Fruit fly (Drosophila melanogaster) whole organism, embryonic: ENCODE measurements around the gene Scgalpha.

Experiments
- Bgb ChIP-seq: fragments of 200-800 bp; sonication (Bioruptor generic); IDR thresholded peaks from 2 replicates; pipeline ENCODE4 v1.3.6; 2022; ENCODE audit warnings: missing biosample characterization, missing genetic modification characterization; ENCODE audit not compliant: partially characterized antibody
- CG11695 ChIP-seq: fragments of 200-800 bp; sonication (Bioruptor generic); IDR thresholded peaks from 3 replicates; pipeline ENCODE4 v1.3.6; 2022; ENCODE audit warnings: missing biosample characterization, missing genetic modification characterization
- CG12659 ChIP-seq: fragments of 200-800 bp; sonication (Bioruptor generic); optimal IDR thresholded peaks from 3 replicates; lab custom pipeline; 2017; ENCODE audit warnings: mild to moderate bottlenecking, missing biosample characterization, missing genetic modification reagents, missing genetic modification characterization
- CG13287 ChIP-seq: fragments of 200-800 bp; sonication (Bioruptor generic); IDR thresholded peaks from 2 replicates; pipeline ENCODE4 v1.3.6; 2022; ENCODE audit warnings: missing biosample characterization, missing genetic modification characterization; ENCODE audit not compliant: partially characterized antibody
- CG13894 ChIP-seq: fragments of 200-800 bp; sonication (Bioruptor generic); optimal IDR thresholded peaks from 3 replicates; lab custom pipeline; 2018; ENCODE audit warnings: missing biosample characterization, mild to moderate bottlenecking, missing genetic modification characterization, moderate library complexity
- CG15011 ChIP-seq: fragments of 200-800 bp; sonication (Bioruptor generic); optimal IDR thresholded peaks from 3 replicates; lab custom pipeline; 2018; ENCODE audit warnings: missing biosample characterization, mild to moderate bottlenecking, missing genetic modification characterization
- CG15514 ChIP-seq: fragments of 200-800 bp; sonication (Bioruptor generic); optimal IDR thresholded peaks from 3 replicates; lab custom pipeline; 2017; ENCODE audit warnings: missing biosample characterization, missing genetic modification characterization, mild to moderate bottlenecking, moderate library complexity, missing genetic modification reagents
- CG17328 ChIP-seq: fragments of 200-800 bp; sonication (Bioruptor generic); IDR thresholded peaks from 2 replicates; pipeline ENCODE4 v1.3.6; 2022; ENCODE audit warnings: missing biosample characterization, missing genetic modification characterization
- CG17612 ChIP-seq: fragments of 200-800 bp; sonication (Bioruptor generic); IDR thresholded peaks from 2 replicates; pipeline ENCODE4 v1.3.6; 2022; ENCODE audit warnings: missing biosample characterization, missing genetic modification characterization
- CG34376 ChIP-seq: fragments of 200-800 bp; sonication (Bioruptor generic); optimal IDR thresholded peaks from 2 replicates; lab custom pipeline; 2018; ENCODE audit warnings: missing biosample characterization, mild to moderate bottlenecking, missing genetic modification characterization
- CG5953 ChIP-seq: fragments of 200-800 bp; sonication (Bioruptor generic); IDR thresholded peaks from 2 replicates; pipeline ENCODE4 v1.3.6; 2022; ENCODE audit warnings: missing biosample characterization, missing genetic modification characterization
- CG7963 ChIP-seq: fragments of 200-800 bp; sonication (Bioruptor generic); IDR thresholded peaks from 3 replicates; pipeline ENCODE4 v1.3.6; 2022; ENCODE audit warnings: missing biosample characterization, missing genetic modification characterization; ENCODE audit not compliant: partially characterized antibody
- CG9797 ChIP-seq: fragments of 200-800 bp; sonication (Bioruptor generic); optimal IDR thresholded peaks from 3 replicates; lab custom pipeline; 2018; ENCODE audit warnings: missing biosample characterization, mild to moderate bottlenecking, missing genetic modification characterization
- CG9932 ChIP-seq: fragments of 200-800 bp; sonication (Bioruptor generic); IDR thresholded peaks from 2 replicates; pipeline ENCODE4 v1.3.6; 2022; ENCODE audit warnings: missing biosample characterization, missing genetic modification characterization
- Deaf1 ChIP-seq: fragments of 200-800 bp; optimal IDR thresholded peaks from 3 replicates; lab custom pipeline; 2019; ENCODE audit warnings: missing biosample characterization, mild to moderate bottlenecking, missing genetic modification characterization, moderate library complexity
- Fer2 ChIP-seq: fragments of 200-800 bp; sonication (Bioruptor generic); optimal IDR thresholded peaks from 2 replicates; lab custom pipeline; 2018; ENCODE audit warnings: missing biosample characterization, mild to moderate bottlenecking, missing genetic modification characterization, moderate library complexity
- Fer3 ChIP-seq: fragments of 200-800 bp; sonication (Bioruptor generic); optimal IDR thresholded peaks from 2 replicates; lab custom pipeline; 2018; ENCODE audit warnings: missing biosample characterization, mild to moderate bottlenecking, missing genetic modification characterization, moderate library complexity
- HmgZ ChIP-seq: fragments of 200-800 bp; sonication (Bioruptor generic); optimal IDR thresholded peaks from 2 replicates; lab custom pipeline; 2018; ENCODE audit warnings: missing biosample characterization, mild to moderate bottlenecking, missing genetic modification characterization
- MBD-R2 ChIP-seq: fragments of 200-800 bp; sonication (Bioruptor generic); IDR thresholded peaks from 2 replicates; pipeline ENCODE4 v1.3.6; 2022; ENCODE audit warnings: missing biosample characterization, missing genetic modification characterization
- Med ChIP-seq: fragments of 200-800 bp; sonication (Bioruptor generic); peaks from one replicate; lab custom pipeline; 2016; ENCODE audit warnings: missing biosample characterization, missing genetic modification characterization, mild to moderate bottlenecking, inconsistent platforms, moderate library complexity
- Meics ChIP-seq: fragments of 200-800 bp; sonication (Bioruptor generic); optimal IDR thresholded peaks from 2 replicates; lab custom pipeline; 2017; ENCODE audit warnings: missing biosample characterization, mild to moderate bottlenecking, missing genetic modification characterization
- NFAT ChIP-seq: fragments of 200-800 bp; sonication (Bioruptor generic); IDR thresholded peaks from 2 replicates; pipeline ENCODE4 v1.3.6; 2022; ENCODE audit warnings: missing biosample characterization, missing genetic modification characterization
- Neu2 ChIP-seq: fragments of 200-800 bp; sonication (Bioruptor generic); optimal IDR thresholded peaks from 3 replicates; lab custom pipeline; 2016; ENCODE audit warnings: missing biosample characterization, missing genetic modification characterization, borderline replicate concordance
- Nf-YC ChIP-seq: fragments of 200-800 bp; optimal IDR thresholded peaks from 3 replicates; lab custom pipeline; 2019; ENCODE audit warnings: missing biosample characterization, mild to moderate bottlenecking, missing genetic modification characterization, moderate library complexity
- Pdp1 ChIP-seq, 2 experiments: fragments of 200-800 bp; sonication (Bioruptor generic); optimal IDR thresholded peaks; 3 replicates each; lab custom pipeline; 2016; ENCODE audit warnings: missing biosample characterization in 2 of 2, missing genetic modification characterization in 2 of 2, mild to moderate bottlenecking in 1 of 2, moderate library complexity in 1 of 2
- Sin3A ChIP-seq: fragments of >200 bp; optimal IDR thresholded peaks from 2 replicates; lab custom pipeline; 2018
- Trl ChIP-seq, 3 experiments: fragments of >200 bp in 2 of 3; fragments of 200-800 bp in 1 of 3; sonication (Bioruptor generic) in 1 of 3; optimal IDR thresholded peaks; 2 replicates in 1 of 3; 3 replicates in 2 of 3; lab custom pipeline; 2016 to 2017; ENCODE audit warnings: missing biosample characterization in 1 of 3, missing genetic modification characterization in 1 of 3
- chinmo ChIP-seq: fragments of 200-800 bp; sonication (Bioruptor generic); IDR thresholded peaks from 4 replicates; pipeline ENCODE4 v1.3.6; 2022; ENCODE audit warnings: missing biosample characterization, missing genetic modification characterization; ENCODE audit not compliant: partially characterized antibody
- crp ChIP-seq, 2 experiments: fragments of 200-800 bp; sonication (Bioruptor generic); optimal IDR thresholded peaks; 2 replicates in 1 of 2; 3 replicates in 1 of 2; lab custom pipeline; 2017; ENCODE audit warnings: missing biosample characterization in 2 of 2, missing genetic modification characterization in 2 of 2, mild to moderate bottlenecking in 1 of 2, moderate library complexity in 1 of 2
- gem ChIP-seq: fragments of 200-800 bp; sonication (Bioruptor generic); optimal IDR thresholded peaks from 2 replicates; lab custom pipeline; 2019; ENCODE audit warnings: missing biosample characterization, mild to moderate bottlenecking, missing genetic modification characterization, moderate library complexity
- grau ChIP-seq: fragments of 200-800 bp; optimal IDR thresholded peaks from 3 replicates; lab custom pipeline; 2019; ENCODE audit warnings: missing biosample characterization, mild to moderate bottlenecking, missing genetic modification characterization, moderate library complexity
- hb ChIP-seq: fragments of 200-800 bp; sonication (Bioruptor generic); IDR thresholded peaks from 3 replicates; pipeline ENCODE4 v1.3.6; 2022; ENCODE audit warnings: missing biosample characterization, missing genetic modification characterization; ENCODE audit not compliant: partially characterized antibody
- insv ChIP-seq, 2 experiments: fragments of 200-800 bp; sonication (Bioruptor generic); optimal IDR thresholded peaks; 3 replicates each; lab custom pipeline; 2016 to 2018; ENCODE audit warnings: missing biosample characterization in 2 of 2, missing genetic modification characterization in 2 of 2
- jing ChIP-seq: fragments of 200-800 bp; sonication (Bioruptor generic); optimal IDR thresholded peaks from 2 replicates; lab custom pipeline; 2018; ENCODE audit warnings: missing biosample characterization, mild to moderate bottlenecking, missing genetic modification characterization
- lab ChIP-seq: fragments of 200-800 bp; sonication (Bioruptor generic); optimal IDR thresholded peaks from 3 replicates; lab custom pipeline; 2017; ENCODE audit warnings: missing biosample characterization, missing genetic modification characterization, mild to moderate bottlenecking, moderate library complexity, missing genetic modification reagents
- scrt ChIP-seq: fragments of 200-800 bp; sonication (Bioruptor generic); optimal IDR thresholded peaks from 2 replicates; lab custom pipeline; 2018; ENCODE audit warnings: missing biosample characterization, mild to moderate bottlenecking, missing genetic modification characterization, moderate library complexity
- sr ChIP-seq: fragments of 200-800 bp; sonication (Bioruptor generic); IDR thresholded peaks from 3 replicates; pipeline ENCODE4 v1.3.6; 2022; ENCODE audit warnings: missing biosample characterization, missing genetic modification characterization
- sug ChIP-seq: fragments of 200-800 bp; optimal IDR thresholded peaks from 2 replicates; lab custom pipeline; 2019; ENCODE audit warnings: missing biosample characterization, mild to moderate bottlenecking, missing genetic modification characterization, moderate library complexity
- tup ChIP-seq: fragments of 200-800 bp; sonication (Bioruptor generic); optimal IDR thresholded peaks from 2 replicates; lab custom pipeline; 2016; ENCODE audit warnings: missing biosample characterization, mild to moderate bottlenecking, missing genetic modification characterization, moderate library complexity
- vvl ChIP-seq: fragments of 200-800 bp; sonication (Bioruptor generic); IDR thresholded peaks from 2 replicates; pipeline ENCODE4 v1.3.6; 2022; ENCODE audit warnings: missing biosample characterization, missing genetic modification characterization

The Scgalpha gene

DNA sequence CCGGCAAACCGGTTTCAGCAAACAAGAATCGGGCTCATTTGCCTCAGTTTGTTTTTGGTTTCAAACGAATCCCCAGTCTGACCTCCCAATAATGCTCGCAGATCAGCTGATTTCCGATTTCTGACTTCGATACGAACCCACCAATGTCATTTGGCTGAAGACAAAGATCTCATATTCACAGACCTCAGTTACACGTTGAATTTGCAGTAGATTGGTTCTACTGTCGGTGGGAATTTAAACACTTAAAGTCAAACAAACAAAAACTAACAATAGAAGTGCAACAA is 24.0 kb downstream of the Scgalpha start, which contains the start of gene CG14275:
TSS of gene CG14275 (plus strand) at position 185 of the 284 bp plus-strand sequence.
- peak in 1 of 2 experiments; percentile 11 for TF ChIP-seq crp (GFP tag; optimal IDR thresholded peaks at IDR 0.05; lab: Kevin White, UChicago)
- no peak for TF ChIP-seq NFAT
- no peak for TF ChIP-seq lab (GFP tag; lab: Kevin White, UChicago)
- TF ChIP-seq Fer3 (tag; lab: Kevin White, UChicago): no peak
- no peak for TF ChIP-seq CG11695
- TF ChIP-seq chinmo (GFP tag; lab: Robert Waterston, UW): 0 out of 4 replicates have a peak, but pooled peaks have one; percentile 4
- TF ChIP-seq CG13894 (tag; lab: Kevin White, UChicago): peak; percentile 36
- no peak for TF ChIP-seq HmgZ (tag; lab: Kevin White, UChicago)
- no peak for TF ChIP-seq jing
- no peak for TF ChIP-seq CG9797 (GFP tag; lab: Kevin White, UChicago)

DNA sequence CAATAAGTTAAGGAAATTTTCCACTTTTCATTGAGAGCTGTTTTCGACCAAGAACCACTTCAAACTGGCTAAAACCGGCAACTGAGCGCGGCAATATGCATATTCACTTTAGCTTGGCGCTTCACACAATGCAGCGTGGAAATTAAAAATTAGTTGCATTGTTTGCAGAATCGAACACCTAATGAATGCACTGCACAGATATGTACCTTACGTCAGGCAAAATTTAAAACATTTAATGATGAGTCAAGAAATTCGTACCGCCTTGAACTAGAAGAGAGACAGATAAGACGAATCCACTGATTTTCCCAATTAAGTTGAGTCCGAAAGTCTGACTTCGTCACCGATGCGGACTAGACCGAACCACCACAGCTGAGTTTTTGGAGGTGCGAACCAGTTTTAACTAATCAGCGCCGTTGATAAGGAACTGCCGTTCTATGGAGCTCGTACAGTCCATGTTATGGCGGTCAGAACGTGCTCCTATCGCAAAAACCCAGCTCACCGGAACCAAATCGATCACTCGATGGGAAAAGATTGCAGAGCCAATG is 24.6 kb downstream of the Scgalpha start:
- no peak for TF ChIP-seq insv (GFP tag; optimal IDR thresholded peaks at IDR 0.05; lab: Kevin White, UChicago)
- no peak for TF ChIP-seq CG17612 (GFP tag; lab: Robert Waterston, UW)
- TF ChIP-seq CG9932 (GFP tag; lab: Robert Waterston, UW): no peak
- no peak for TF ChIP-seq vvl (GFP tag; lab: Robert Waterston, UW)
- TF ChIP-seq Meics (GFP tag; lab: Kevin White, UChicago): peak; percentile 54
- no peak for TF ChIP-seq Nf-YC (tag; lab: Kevin White, UChicago)
- TF ChIP-seq gem (tag; lab: Kevin White, UChicago): peak; percentile 61
- no peak for TF ChIP-seq MBD-R2 (GFP tag; lab: Robert Waterston, UW)
- no peak for TF ChIP-seq CG15011 (GFP tag; lab: Kevin White, UChicago)
- TF ChIP-seq Pdp1 (GFP tag; optimal IDR thresholded peaks at IDR 0.05; lab: Kevin White, UChicago): peak in 1 of 2 experiments; percentile 51
- no peak for TF ChIP-seq tup (GFP tag; lab: Kevin White, UChicago)
- TF ChIP-seq CG34376 (GFP tag; lab: Kevin White, UChicago): peak; percentile 64
- TF ChIP-seq Neu2 (GFP tag; lab: Kevin White, UChicago): no peak
- peak; percentile 13 for TF ChIP-seq sug (tag; lab: Kevin White, UChicago)
- no peak for TF ChIP-seq CG7963
- peak; percentile 45 for TF ChIP-seq CG15514 (GFP tag; lab: Kevin White, UChicago)
- TF ChIP-seq Fer2 (tag; lab: Kevin White, UChicago): no peak
- peak; percentile 71; the same call in 2 of the 4 replicates for TF ChIP-seq chinmo (GFP tag; lab: Robert Waterston, UW)

DNA sequence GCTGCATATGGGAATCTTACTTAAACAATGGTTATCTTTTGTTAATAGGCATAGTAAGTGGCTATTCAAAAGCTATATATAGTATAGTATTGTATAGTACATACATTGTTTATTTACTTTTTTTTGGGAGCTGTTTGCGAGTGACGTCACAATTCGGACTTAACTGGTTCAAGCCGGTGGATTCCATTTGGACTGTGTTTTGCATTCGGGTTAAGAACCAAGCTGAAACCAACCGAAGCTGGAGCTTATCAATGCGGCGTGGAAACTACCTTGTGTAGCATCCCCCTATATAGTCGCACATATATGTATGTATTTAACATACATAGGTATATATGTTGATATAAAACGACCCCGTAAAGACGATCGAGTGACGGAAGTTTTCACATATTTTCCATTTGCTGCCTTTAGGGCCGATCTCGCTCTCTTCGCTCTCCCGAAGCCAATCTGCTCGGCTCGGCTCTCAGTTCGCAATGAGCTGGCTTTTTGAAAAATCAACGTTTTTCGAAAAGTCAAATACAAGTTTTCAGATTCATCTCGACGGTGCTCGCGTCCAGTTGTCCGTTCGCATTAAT is 25.4 kb downstream of the Scgalpha start:
- peak; percentile 93 for TF ChIP-seq chinmo (GFP tag; lab: Robert Waterston, UW)
- no peak for TF ChIP-seq CG17328
- TF ChIP-seq Deaf1 (tag; lab: Kevin White, UChicago): peak; percentile 56
- TF ChIP-seq Sin3A: no peak
- TF ChIP-seq hb (GFP tag; lab: Robert Waterston, UW): no peak
- TF ChIP-seq CG13287 (GFP tag; lab: Robert Waterston, UW): peak; percentile 24; the same call in 1 of the 2 replicates
- TF ChIP-seq scrt: no peak
- TF ChIP-seq CG5953 (GFP tag; lab: Robert Waterston, UW): no peak
- no peak for TF ChIP-seq grau
- TF ChIP-seq sr: no peak
- no peak for TF ChIP-seq tup (GFP tag; lab: Kevin White, UChicago)
- no peak for TF ChIP-seq Bgb (GFP tag; lab: Robert Waterston, UW)
- peak; percentile 51 for TF ChIP-seq gem (tag; lab: Kevin White, UChicago)
- peak; percentile 34 to 47 for TF ChIP-seq Trl (optimal IDR thresholded peaks at IDR 0.05; lab: Kevin White, UChicago)
- no peak for TF ChIP-seq Trl (GFP tag; optimal IDR thresholded peaks at IDR 0.05; lab: Kevin White, UChicago)
- peak; percentile 72 for TF ChIP-seq CG34376 (GFP tag; lab: Kevin White, UChicago)
- TF ChIP-seq CG12659 (GFP tag; lab: Kevin White, UChicago): no peak
- peak; percentile 13 for TF ChIP-seq Med (GFP tag; lab: Kevin White, UChicago)
